Worm (Caenorhabditis elegans) whole organism, L2 larva: ENCODE measurements around the gene K08D10.11.
"Not testable (repeated sequence)": the region's sequence is repeated elsewhere in the genome, so short reads cannot be mapped to it uniquely, and the experiment has no call there.

Experiments used
- R02D3.7 ChIP-seq: fragments of 150-350 bp; optimal IDR thresholded peaks from 2 replicates; lab custom pipeline; 2014; ENCODE audit warnings: missing biosample characterization, missing genetic modification characterization
- skn-1 ChIP-seq: sonication (generic microtip); optimal IDR thresholded peaks from 2 replicates; lab custom pipeline; 2017; ENCODE audit warnings: missing biosample characterization, missing genetic modification characterization
- unc-62 ChIP-seq: fragments of 150-350 bp; optimal IDR thresholded peaks from 2 replicates; lab custom pipeline; 2014; ENCODE audit warnings: missing biosample characterization, missing genetic modification reagents, missing genetic modification characterization

- not testable (repeated sequence) for TF ChIP-seq skn-1 (tag; lab: Kevin White, UChicago); R02D3.7 (tag; lab: Kevin White, UChicago); unc-62 (GFP tag; lab: Kevin White, UChicago)
Observed at ce11 chrIV:4180032-4180431, 6.0 kb downstream of the K08D10.11 start.
